Worm (Caenorhabditis elegans) whole organism, early embryonic: ENCODE results near the gene Y38C1AA.19.

Experiments used
- B0310.2 ChIP-seq: sonication (generic microtip); optimal IDR thresholded peaks from 2 replicates; lab custom pipeline; 2016; ENCODE audit warnings: mild to moderate bottlenecking, missing genetic modification characterization, missing compliant biosample characterization
- ama-1 ChIP-seq: fragments of 150-350 bp; optimal IDR thresholded peaks from 2 replicates; lab custom pipeline; 2014
- flt-1 ChIP-seq: fragments of 200-800 bp; sonication (Bioruptor generic); IDR thresholded peaks from 2 replicates; pipeline ENCODE4 v1.3.6; 2022; ENCODE audit warnings: missing genetic modification characterization, missing compliant biosample characterization
- hnd-1 ChIP-seq: sonication (generic microtip); optimal IDR thresholded peaks from 2 replicates; lab custom pipeline; 2016; ENCODE audit warnings: missing genetic modification characterization, missing compliant biosample characterization

DNA sequence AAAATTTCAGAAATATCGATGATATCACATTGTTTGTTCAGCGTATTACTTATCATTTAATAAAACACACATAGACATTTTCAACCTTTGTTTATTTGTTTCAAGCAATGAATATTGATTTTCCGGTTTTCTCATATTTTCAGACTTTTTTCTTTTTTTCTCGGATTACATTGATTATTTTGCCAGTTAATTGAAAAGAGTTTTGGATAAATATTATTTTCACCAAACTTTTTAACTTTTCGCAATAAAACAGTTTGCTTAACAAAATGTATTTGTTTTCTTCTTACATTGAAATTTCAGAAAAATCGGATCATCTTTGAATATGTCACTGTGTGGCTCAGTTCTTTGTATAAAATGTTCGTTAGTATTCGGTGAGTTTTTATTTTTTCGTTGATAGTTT lies 2.6 kb downstream of the Y38C1AA.19 start, which contains the start of gene Y38C1AA.6:
- TF ChIP-seq flt-1 (GFP tag; lab: Robert Waterston, UW) = no peak
- no peak for TF ChIP-seq B0310.2
- no peak for TF ChIP-seq ama-1
- TF ChIP-seq hnd-1 (tag; lab: Kevin White, UChicago) = no peak
